Worm (Caenorhabditis elegans) whole organism, young adult: ENCODE data around the gene F46C3.2.

Experiments
- B0019.2 ChIP-seq: fragments of 200-800 bp; sonication (Bioruptor generic); conservative IDR thresholded peaks from 2 replicates; pipeline ENCODE4 v1.3.6; 2022; ENCODE audit warnings: missing genetic modification reagents, missing genetic modification characterization, missing compliant biosample characterization
- B0261.1 ChIP-seq: sonication (generic microtip); optimal IDR thresholded peaks from 2 replicates; lab custom pipeline; 2016; ENCODE audit warnings: mild to moderate bottlenecking, missing genetic modification characterization, moderate library complexity, missing compliant biosample characterization
- F22D6.2 ChIP-seq: sonication (generic microtip); optimal IDR thresholded peaks from 2 replicates; lab custom pipeline; 2016; ENCODE audit warnings: mild to moderate bottlenecking, missing genetic modification characterization, missing compliant biosample characterization
- F23B12.7 ChIP-seq: sonication (generic microtip); optimal IDR thresholded peaks from 2 replicates; lab custom pipeline; 2017; ENCODE audit warnings: missing genetic modification characterization, mild to moderate bottlenecking, missing compliant biosample characterization, antibody characterized with exemption, moderate library complexity; ENCODE audit not compliant: insufficient read depth
- F55B11.4 ChIP-seq: sonication (generic microtip); optimal IDR thresholded peaks from 2 replicates; lab custom pipeline; 2016; ENCODE audit warnings: missing compliant biosample characterization, missing genetic modification characterization, borderline replicate concordance; ENCODE audit not compliant: insufficient read depth
- T07F8.4 ChIP-seq: sonication (generic microtip); optimal IDR thresholded peaks from 2 replicates; lab custom pipeline; 2016; ENCODE audit warnings: mild to moderate bottlenecking, missing genetic modification characterization, moderate library complexity, missing compliant biosample characterization
- Y53G8AR.9 ChIP-seq: fragments of 200-800 bp; sonication (Bioruptor generic); conservative IDR thresholded peaks from 2 replicates; pipeline ENCODE4 v1.3.6; 2022; ENCODE audit warnings: missing genetic modification reagents, missing genetic modification characterization, missing compliant biosample characterization
- ZK185.1 ChIP-seq: sonication (generic microtip); optimal IDR thresholded peaks from 2 replicates; lab custom pipeline; 2016; ENCODE audit warnings: mild to moderate bottlenecking, missing genetic modification characterization, missing compliant biosample characterization; ENCODE audit not compliant: poor library complexity, severe bottlenecking
- ama-1 ChIP-seq, 3 experiments: fragments of 150-350 bp in 1 of 3; sonication (generic microtip) in 2 of 3; optimal IDR thresholded peaks; 2 replicates each; lab custom pipeline; 2014 to 2018; ENCODE audit warnings: missing biosample characterization in 2 of 3, missing genetic modification characterization in 2 of 3, missing genetic modification reagents in 2 of 3
- atf-7 ChIP-seq: sonication (generic microtip); optimal IDR thresholded peaks from 2 replicates; lab custom pipeline; 2017; ENCODE audit warnings: mild to moderate bottlenecking, missing genetic modification characterization, missing compliant biosample characterization
- bed-1 ChIP-seq: fragments of 200-800 bp; sonication (Bioruptor generic); IDR thresholded peaks from 2 replicates; pipeline ENCODE4 v1.3.6; 2022; ENCODE audit warnings: missing genetic modification reagents, missing genetic modification characterization, missing compliant biosample characterization
- cebp-1 ChIP-seq, 2 experiments: fragments of 200-800 bp in 1 of 2; sonication (Bioruptor generic) in 1 of 2; sonication (generic microtip) in 1 of 2; IDR thresholded peaks in 1 of 2; optimal IDR thresholded peaks in 1 of 2; 2 replicates each; pipeline versions ENCODE4 v1.3.6 to Lab custom; 2017 to 2022; ENCODE audit warnings: missing compliant biosample characterization in 2 of 2, missing genetic modification characterization in 2 of 2, mild to moderate bottlenecking in 1 of 2, missing genetic modification reagents in 1 of 2, moderate library complexity in 1 of 2
- die-1 ChIP-seq: sonication (generic microtip); optimal IDR thresholded peaks from 2 replicates; lab custom pipeline; 2016; ENCODE audit warnings: missing genotype, mild to moderate bottlenecking, missing genetic modification characterization, missing compliant biosample characterization
- dox-1 ChIP-seq: fragments of 200-800 bp; sonication (Bioruptor generic); IDR thresholded peaks from 2 replicates; pipeline ENCODE4 v1.3.6; 2022; ENCODE audit warnings: missing genetic modification reagents, missing genetic modification characterization, missing compliant biosample characterization
- efl-1 ChIP-seq: fragments of 150-350 bp; optimal IDR thresholded peaks from 2 replicates; lab custom pipeline; 2014; ENCODE audit warnings: missing biosample characterization, missing genetic modification reagents, missing genetic modification characterization
- egl-18 ChIP-seq: fragments of 200-800 bp; sonication (Bioruptor generic); IDR thresholded peaks from 2 replicates; pipeline ENCODE4 v1.3.6; 2022; ENCODE audit warnings: missing genetic modification reagents, missing genetic modification characterization, missing compliant biosample characterization
- ekl-4 ChIP-seq: fragments of 200-800 bp; sonication (Bioruptor generic); IDR thresholded peaks from 2 replicates; pipeline ENCODE4 v1.3.6; 2022; ENCODE audit warnings: missing genetic modification reagents, missing genetic modification characterization, missing compliant biosample characterization
- hmg-20 ChIP-seq: fragments of 200-800 bp; sonication (Bioruptor generic); IDR thresholded peaks from 2 replicates; pipeline ENCODE4 v1.3.6; 2022; ENCODE audit warnings: missing genetic modification reagents, missing genetic modification characterization, missing compliant biosample characterization
- hrde-1 ChIP-seq: sonication (generic microtip); optimal IDR thresholded peaks from 2 replicates; lab custom pipeline; 2016; ENCODE audit warnings: missing genetic modification characterization, mild to moderate bottlenecking, missing compliant biosample characterization, moderate library complexity, missing genotype, missing genetic modification reagents, borderline replicate concordance
- lir-1 ChIP-seq: fragments of 200-800 bp; sonication (Bioruptor generic); conservative IDR thresholded peaks from 2 replicates; pipeline ENCODE4 v1.3.6; 2022; ENCODE audit warnings: missing genetic modification reagents, missing genetic modification characterization, missing compliant biosample characterization
- madf-10 ChIP-seq: sonication (generic microtip); optimal IDR thresholded peaks from 2 replicates; lab custom pipeline; 2016; ENCODE audit warnings: mild to moderate bottlenecking, missing genetic modification characterization, missing compliant biosample characterization
- mel-28 ChIP-seq: sonication (generic microtip); optimal IDR thresholded peaks from 2 replicates; lab custom pipeline; 2016; ENCODE audit warnings: borderline replicate concordance, mild to moderate bottlenecking, missing genetic modification characterization, missing compliant biosample characterization
- mxl-1 ChIP-seq: sonication (generic microtip); optimal IDR thresholded peaks from 2 replicates; lab custom pipeline; 2016; ENCODE audit warnings: missing genetic modification characterization, missing compliant biosample characterization
- nfyb-1 ChIP-seq: fragments of 200-800 bp; sonication (Bioruptor generic); IDR thresholded peaks from 2 replicates; pipeline ENCODE4 v1.3.6; 2022; ENCODE audit warnings: missing genetic modification reagents, missing genetic modification characterization, missing compliant biosample characterization
- nhr-120 ChIP-seq: fragments of 200-800 bp; sonication (Bioruptor generic); IDR thresholded peaks from 2 replicates; pipeline ENCODE4 v1.3.6; 2022; ENCODE audit warnings: missing genetic modification characterization, missing compliant biosample characterization
- nhr-179 ChIP-seq: sonication (generic microtip); optimal IDR thresholded peaks from 2 replicates; lab custom pipeline; 2016; ENCODE audit warnings: mild to moderate bottlenecking, missing genetic modification characterization, missing compliant biosample characterization
- nhr-80 ChIP-seq: sonication (generic microtip); optimal IDR thresholded peaks from 2 replicates; lab custom pipeline; 2016; ENCODE audit warnings: missing genetic modification characterization, missing compliant biosample characterization
- pbrm-1 ChIP-seq: fragments of 200-800 bp; sonication (Bioruptor generic); IDR thresholded peaks from 2 replicates; pipeline ENCODE4 v1.3.6; 2022; ENCODE audit warnings: missing genetic modification reagents, missing genetic modification characterization, missing compliant biosample characterization
- rec-8 ChIP-seq, 2 experiments: sonication (generic microtip); optimal IDR thresholded peaks; 2 replicates each; lab custom pipeline; 2016; ENCODE audit warnings: mild to moderate bottlenecking in 2 of 2, missing genetic modification characterization in 2 of 2, missing genetic modification reagents in 2 of 2, missing genotype in 2 of 2, missing biosample characterization in 1 of 2, missing compliant biosample characterization in 1 of 2, moderate library complexity in 1 of 2
- sea-2 ChIP-seq: fragments of 200-800 bp; sonication (Bioruptor generic); IDR thresholded peaks from 2 replicates; pipeline ENCODE4 v1.3.6; 2022; ENCODE audit warnings: missing genetic modification characterization, missing compliant biosample characterization
- snpc-1.3 ChIP-seq: sonication (generic microtip); optimal IDR thresholded peaks from 2 replicates; lab custom pipeline; 2017; ENCODE audit warnings: missing genetic modification characterization, mild to moderate bottlenecking, missing compliant biosample characterization, antibody characterized with exemption, moderate library complexity, missing genotype, missing genetic modification reagents; ENCODE audit not compliant: insufficient read depth
- tbp1 ChIP-seq: fragments of 200-800 bp; sonication (Bioruptor generic); optimal IDR thresholded peaks from 2 replicates; lab custom pipeline; 2018; ENCODE audit warnings: mild to moderate bottlenecking, missing genetic modification characterization, missing compliant biosample characterization
- xnd-1 ChIP-seq: sonication (generic microtip); optimal IDR thresholded peaks from 2 replicates; lab custom pipeline; 2016; ENCODE audit warnings: missing genotype, missing genetic modification reagents, missing genetic modification characterization, missing compliant biosample characterization
- zfh-2 ChIP-seq: fragments of 200-800 bp; sonication (Bioruptor generic); conservative IDR thresholded peaks from 2 replicates; pipeline ENCODE4 v1.3.6; 2022; ENCODE audit warnings: missing genetic modification reagents, missing genetic modification characterization, missing compliant biosample characterization
- ztf-26 ChIP-seq: sonication (generic microtip); optimal IDR thresholded peaks from 2 replicates; lab custom pipeline; 2017; ENCODE audit warnings: missing genetic modification characterization, missing compliant biosample characterization

F46C3.2 gene

ce11 chrX:11409457-11409856 lies 9.1 kb downstream of the F46C3.2 start (continued):
- peak; percentile 39 for TF ChIP-seq ztf-26 (tag; lab: Kevin White, UChicago)
- TF ChIP-seq F55B11.4 (tag; lab: Kevin White, UChicago) = no peak
- 0 out of 2 replicates have a peak, but pooled peaks have one; percentile 41 for TF ChIP-seq ekl-4 (GFP tag; lab: Robert Waterston, UW)
- no peak for TF ChIP-seq nhr-120 (GFP tag; lab: Robert Waterston, UW)
- no peak for TF ChIP-seq F23B12.7
- TF ChIP-seq die-1 = no peak
- TF ChIP-seq B0019.2 (GFP tag; lab: Robert Waterston, UW) = no peak
- no peak for TF ChIP-seq mxl-1
- TF ChIP-seq cebp-1 (GFP tag; IDR thresholded peaks at IDR 0.05; lab: Robert Waterston, UW) = no peak
- peak; percentile 30 for TF ChIP-seq cebp-1 (tag; optimal IDR thresholded peaks at IDR 0.05; lab: Kevin White, UChicago)
- TF ChIP-seq hmg-20 (GFP tag; lab: Robert Waterston, UW) = no peak
- TF ChIP-seq zfh-2 (GFP tag; lab: Robert Waterston, UW) = no peak
- no peak for TF ChIP-seq hrde-1 (tag; lab: Kevin White, UChicago)
- no peak for TF ChIP-seq efl-1
- TF ChIP-seq F22D6.2 (tag; lab: Kevin White, UChicago) = no peak
- TF ChIP-seq tbp1 (GFP tag; lab: Kevin White, UChicago) = no peak

- no peak for TF ChIP-seq ZK185.1 (tag; lab: Kevin White, UChicago)
- peak; percentile 84 for TF ChIP-seq nhr-80 (tag; lab: Kevin White, UChicago)
- no peak for TF ChIP-seq xnd-1 (tag; lab: Kevin White, UChicago)
- TF ChIP-seq egl-18 (GFP tag; lab: Robert Waterston, UW) = no peak
- TF ChIP-seq sea-2 (GFP tag; lab: Robert Waterston, UW) = no peak
- TF ChIP-seq pbrm-1 = no peak
- TF ChIP-seq atf-7 (tag; lab: Kevin White, UChicago) = peak; percentile 23
- peak; percentile 68 for TF ChIP-seq ama-1 (optimal IDR thresholded peaks at IDR 0.05; lab: Kevin White, UChicago)
- TF ChIP-seq ama-1 (GFP tag; optimal IDR thresholded peaks at IDR 0.05; lab: Kevin White, UChicago) = no peak
- no peak for TF ChIP-seq mel-28
- no peak for TF ChIP-seq nhr-179 (tag; lab: Kevin White, UChicago)
- TF ChIP-seq dox-1 (GFP tag; lab: Robert Waterston, UW) = 0 out of 2 replicates have a peak, but pooled peaks have one; percentile 13
- no peak for TF ChIP-seq madf-10 (tag; lab: Kevin White, UChicago)
- TF ChIP-seq nfyb-1 (GFP tag; lab: Robert Waterston, UW) = peak; percentile 30; the same call in 1 of the 2 replicates
Observed at ce11 chrX:11407682-11408335, 10.8 kb downstream of the F46C3.2 start, which contains the start of gene F08B12.4. F08B12.4 (minus strand) TSS chrX:11407732.

- TF ChIP-seq lir-1 (GFP tag; lab: Robert Waterston, UW) = no peak
- TF ChIP-seq dox-1 (GFP tag; lab: Robert Waterston, UW) = no peak
- no peak for TF ChIP-seq B0019.2 (GFP tag; lab: Robert Waterston, UW)
- peak; percentile 17; the same call in 1 of the 2 replicates for TF ChIP-seq Y53G8AR.9 (GFP tag; lab: Robert Waterston, UW)
- peak; percentile 4 for TF ChIP-seq nhr-80 (tag; lab: Kevin White, UChicago)
- TF ChIP-seq B0261.1 = no peak
Observed at ce11 chrX:11406784-11407183, 11.8 kb downstream of the F46C3.2 start.

ce11 chrX:11405908-11406307 lies 12.7 kb downstream of the F46C3.2 start, which contains the start of gene slo-2:
slo-2 (minus strand) TSS chrX:11405931.
- no peak for TF ChIP-seq T07F8.4
- TF ChIP-seq mel-28 = no peak
- TF ChIP-seq efl-1 = no peak
- no peak for TF ChIP-seq snpc-1.3 (tag; lab: Kevin White, UChicago)
- no peak for TF ChIP-seq rec-8 (tag; optimal IDR thresholded peaks at IDR 0.05; lab: Kevin White, UChicago)
- TF ChIP-seq mxl-1 = no peak
- TF ChIP-seq bed-1 (GFP tag; lab: Robert Waterston, UW) = no peak
